Fruit fly (Drosophila melanogaster) S2 (cell line): ENCODE data around the gene Sgsh.

Experiments used
- CG8478 ChIP-seq: fragments of >200 bp; optimal IDR thresholded peaks from 2 replicates; lab custom pipeline; 2018
- CTCF ChIP-seq, 2 experiments: fragments of >200 bp; optimal IDR thresholded peaks; 2 replicates each; lab custom pipeline; 2018

Gene Sgsh

dm6 chr3R:18912782-18913331 is at the start of gene Sgsh:
Gene Sgsh, minus strand, starts transcription at chr3R:18912922.
- TF ChIP-seq CTCF (optimal IDR thresholded peaks at IDR 0.05; lab: Kevin White, UChicago) (no peak), CG8478 (lab: Kevin White, UChicago) (no peak)

- no peak for TF ChIP-seq CTCF (optimal IDR thresholded peaks at IDR 0.05; lab: Kevin White, UChicago)
- TF ChIP-seq CG8478 (lab: Kevin White, UChicago), result no peak
Measured at dm6 chr3R:18949896-18950295, 37.2 kb upstream of the Sgsh start, which contains the start of gene CG43732. Gene CG43732, plus strand, starts transcription at chr3R:18950196.

dm6 chr3R:18949131-18949530 is 36.4 kb upstream of the Sgsh start:
- TF ChIP-seq CTCF (optimal IDR thresholded peaks at IDR 0.05; lab: Kevin White, UChicago) (no peak), CG8478 (lab: Kevin White, UChicago) (no peak)

dm6 chr3R:18947307-18947706 is 34.6 kb upstream of the Sgsh start:
- no peak for TF ChIP-seq CG8478 (lab: Kevin White, UChicago)
- TF ChIP-seq CTCF (optimal IDR thresholded peaks at IDR 0.05; lab: Kevin White, UChicago), result no peak

dm6 chr3R:18931725-18932124 is 19.0 kb upstream of the Sgsh start:
- TF ChIP-seq CTCF (optimal IDR thresholded peaks at IDR 0.05; lab: Kevin White, UChicago) (no peak), CG8478 (lab: Kevin White, UChicago) (no peak)

- TF ChIP-seq CG8478 (lab: Kevin White, UChicago) (no peak), CTCF (optimal IDR thresholded peaks at IDR 0.05; lab: Kevin White, UChicago) (peak in 1 of 2 experiments; percentile 12)
Measured at dm6 chr3R:18928918-18929705, 16.4 kb upstream of the Sgsh start, which contains the start of gene CG42613. Gene CG42613, plus strand, starts transcription at chr3R:18929196.

dm6 chr3R:18928346-18928917 is 15.7 kb upstream of the Sgsh start, which contains the start of gene Mpc1:
Gene Mpc1, minus strand, starts transcription at chr3R:18928659.
- no peak for TF ChIP-seq CG8478 (lab: Kevin White, UChicago)
- no peak for TF ChIP-seq CTCF (optimal IDR thresholded peaks at IDR 0.05; lab: Kevin White, UChicago)

dm6 chr3R:18924636-18924977 is 11.9 kb upstream of the Sgsh start:
- TF ChIP-seq CG8478 (lab: Kevin White, UChicago), result no peak
- TF ChIP-seq CTCF (optimal IDR thresholded peaks at IDR 0.05; lab: Kevin White, UChicago), result no peak

dm6 chr3R:18923802-18924635 is 11.3 kb upstream of the Sgsh start:
- TF ChIP-seq CTCF (optimal IDR thresholded peaks at IDR 0.05; lab: Kevin White, UChicago) (no peak), CG8478 (lab: Kevin White, UChicago) (no peak)

dm6 chr3R:18923208-18923761 is 10.6 kb upstream of the Sgsh start:
- TF ChIP-seq CTCF (optimal IDR thresholded peaks at IDR 0.05; lab: Kevin White, UChicago) (no peak), CG8478 (lab: Kevin White, UChicago) (no peak)

dm6 chr3R:18918872-18919339 is 6.2 kb upstream of the Sgsh start:
- TF ChIP-seq CTCF (optimal IDR thresholded peaks at IDR 0.05; lab: Kevin White, UChicago), result no peak
- no peak for TF ChIP-seq CG8478 (lab: Kevin White, UChicago)

- TF ChIP-seq CG8478 (lab: Kevin White, UChicago) (no peak), CTCF (optimal IDR thresholded peaks at IDR 0.05; lab: Kevin White, UChicago) (peak; percentile 68 to 71)
Measured at dm6 chr3R:18917976-18918871, 5.5 kb upstream of the Sgsh start.

dm6 chr3R:18916715-18917253 is 4.1 kb upstream of the Sgsh start:
- TF ChIP-seq CG8478 (lab: Kevin White, UChicago), result no peak
- no peak for TF ChIP-seq CTCF (optimal IDR thresholded peaks at IDR 0.05; lab: Kevin White, UChicago)
